Worm (Caenorhabditis elegans) whole organism, late embryonic: ENCODE results near the gene dmsr-4.

ENCODE experiments used
- ama-1 ChIP-seq: fragments of 150-350 bp; optimal IDR thresholded peaks from 2 replicates; lab custom pipeline; 2014
- ceh-22 ChIP-seq: sonication (generic microtip); optimal IDR thresholded peaks from 2 replicates; lab custom pipeline; 2017; ENCODE audit warnings: missing biosample characterization, missing genetic modification characterization
- ceh-30 ChIP-seq: fragments of 150-350 bp; optimal IDR thresholded peaks from 2 replicates; lab custom pipeline; 2014; ENCODE audit warnings: missing biosample characterization, missing genetic modification characterization
- ceh-45 ChIP-seq: fragments of 200-800 bp; sonication (Bioruptor generic); IDR thresholded peaks from 2 replicates; pipeline ENCODE4 v1.3.6; 2022; ENCODE audit warnings: missing genetic modification reagents, missing genetic modification characterization, missing compliant biosample characterization
- ceh-9 ChIP-seq: sonication (generic microtip); optimal IDR thresholded peaks from 2 replicates; lab custom pipeline; 2016; ENCODE audit warnings: mild to moderate bottlenecking, missing genetic modification characterization, inconsistent platforms, missing compliant biosample characterization
- dmd-4 ChIP-seq: sonication (generic microtip); optimal IDR thresholded peaks from 2 replicates; lab custom pipeline; 2016; ENCODE audit warnings: borderline replicate concordance, missing genetic modification characterization, missing compliant biosample characterization
- eyg-1 ChIP-seq: sonication (generic microtip); optimal IDR thresholded peaks from 2 replicates; lab custom pipeline; 2016; ENCODE audit warnings: missing genotype, missing genetic modification characterization, missing compliant biosample characterization
- fkh-6 ChIP-seq: sonication (generic microtip); optimal IDR thresholded peaks from 2 replicates; lab custom pipeline; 2016; ENCODE audit warnings: missing genetic modification characterization, missing compliant biosample characterization
- hlh-15 ChIP-seq: sonication (generic microtip); optimal IDR thresholded peaks from 2 replicates; lab custom pipeline; 2016; ENCODE audit warnings: missing genetic modification characterization, missing compliant biosample characterization
- mec-3 ChIP-seq: sonication (generic microtip); optimal IDR thresholded peaks from 2 replicates; lab custom pipeline; 2016; ENCODE audit warnings: borderline replicate concordance, missing genetic modification characterization, missing compliant biosample characterization
- nhr-11 ChIP-seq: fragments of 150-350 bp; optimal IDR thresholded peaks from 2 replicates; lab custom pipeline; 2014; ENCODE audit warnings: missing biosample characterization, missing genetic modification characterization
- pqm-1 ChIP-seq: sonication (generic microtip); optimal IDR thresholded peaks from 2 replicates; lab custom pipeline; 2016; ENCODE audit warnings: missing genetic modification characterization, missing compliant biosample characterization
- unc-55 ChIP-seq: sonication (generic microtip); optimal IDR thresholded peaks from 2 replicates; lab custom pipeline; 2017; ENCODE audit warnings: missing biosample characterization, missing genetic modification reagents, missing genetic modification characterization
- unc-86 ChIP-seq: sonication (generic microtip); optimal IDR thresholded peaks from 2 replicates; lab custom pipeline; 2016; ENCODE audit warnings: missing genetic modification characterization, missing compliant biosample characterization

ce11 chrII:323048-323776, 33.7 kb downstream of the dmsr-4 start, which contains the start of gene K01A2.10:
- no peak for TF ChIP-seq pqm-1
- TF ChIP-seq hlh-15 (tag; lab: Kevin White, UChicago): no peak
- no peak for TF ChIP-seq nhr-11
- no peak for TF ChIP-seq ceh-30 (tag; lab: Kevin White, UChicago)
- TF ChIP-seq ceh-9 (tag; lab: Kevin White, UChicago): no peak
- TF ChIP-seq ceh-45 (GFP tag; lab: Robert Waterston, UW): no peak
- no peak for TF ChIP-seq eyg-1 (tag; lab: Kevin White, UChicago)
- TF ChIP-seq mec-3 (tag; lab: Kevin White, UChicago): no peak
- no peak for TF ChIP-seq unc-55 (GFP tag; lab: Kevin White, UChicago)
- TF ChIP-seq unc-86 (tag; lab: Kevin White, UChicago): no peak
- no peak for TF ChIP-seq fkh-6
- no peak for TF ChIP-seq ceh-22
- TF ChIP-seq ama-1 (lab: Kevin White, UChicago): no peak
- TF ChIP-seq dmd-4: no peak
